Worm (Caenorhabditis elegans) whole organism, L4 larva: Measurements from ENCODE around the gene rfk-1.
A peak's percentile ranks its signal among the peaks of the same experiment; 100 is the strongest.

Source experiments
- F49E8.2 ChIP-seq: sonication (generic microtip); optimal IDR thresholded peaks from 2 replicates; lab custom pipeline; 2016; ENCODE audit warnings: missing compliant biosample characterization, mild to moderate bottlenecking, missing genetic modification characterization, borderline replicate concordance
- R02D3.7 ChIP-seq: fragments of 150-350 bp; sonication (generic microtip); optimal IDR thresholded peaks from 3 replicates; lab custom pipeline; 2014; ENCODE audit warnings: missing biosample characterization, missing genetic modification characterization
- T20F7.1 ChIP-seq: fragments of 200-800 bp; sonication (Bioruptor generic); optimal IDR thresholded peaks from 2 replicates; lab custom pipeline; 2018; ENCODE audit warnings: mild to moderate bottlenecking, missing genetic modification characterization, missing compliant biosample characterization
- T26A8.4 ChIP-seq: fragments of 200-800 bp; sonication (Bioruptor generic); IDR thresholded peaks from 2 replicates; pipeline ENCODE4 v1.3.6; 2022; ENCODE audit warnings: missing genetic modification characterization, missing compliant biosample characterization
- Y105C5A.15 ChIP-seq: fragments of 200-800 bp; sonication (Bioruptor generic); IDR thresholded peaks from 2 replicates; pipeline ENCODE4 v1.3.6; 2022; ENCODE audit warnings: missing genetic modification characterization, missing compliant biosample characterization
- Y48G9A.11 ChIP-seq: fragments of 200-800 bp; sonication (Bioruptor generic); IDR thresholded peaks from 2 replicates; pipeline ENCODE4 v1.3.6; 2022; ENCODE audit warnings: missing genetic modification reagents, missing genetic modification characterization, missing compliant biosample characterization
- ZK337.2 ChIP-seq: fragments of 200-800 bp; sonication (Bioruptor generic); IDR thresholded peaks from 2 replicates; pipeline ENCODE4 v1.3.6; 2022; ENCODE audit warnings: missing genetic modification reagents, missing genetic modification characterization, missing compliant biosample characterization
- aha-1 ChIP-seq: fragments of 150-350 bp; peaks from one replicate; lab custom pipeline; 2014; ENCODE audit warnings: missing biosample characterization, missing genetic modification characterization
- arid-1 ChIP-seq: fragments of 200-800 bp; sonication (Bioruptor generic); conservative IDR thresholded peaks from 2 replicates; pipeline ENCODE4 v1.3.6; 2022; ENCODE audit warnings: missing genetic modification reagents, missing genetic modification characterization, missing compliant biosample characterization
- ceh-20 ChIP-seq: fragments of 200-800 bp; sonication (Bioruptor generic); IDR thresholded peaks from 2 replicates; pipeline ENCODE4 v1.3.6; 2022; ENCODE audit warnings: missing genetic modification reagents, missing genetic modification characterization, missing compliant biosample characterization
- ces-1 ChIP-seq: fragments of 150-350 bp; sonication (generic microtip); optimal IDR thresholded peaks from 4 replicates; lab custom pipeline; 2014; ENCODE audit warnings: missing biosample characterization, missing genetic modification reagents, missing genetic modification characterization
- ctbp-1 ChIP-seq: fragments of 200-800 bp; sonication (Bioruptor generic); IDR thresholded peaks from 2 replicates; pipeline ENCODE4 v1.3.6; 2022; ENCODE audit warnings: missing genetic modification reagents, missing genetic modification characterization, missing compliant biosample characterization
- daf-16 ChIP-seq, 3 experiments: sonication (generic microtip); optimal IDR thresholded peaks; 2 replicates each; lab custom pipeline; 2016 to 2017; ENCODE audit warnings: missing genetic modification characterization in 3 of 3, missing genetic modification reagents in 3 of 3, mild to moderate bottlenecking in 2 of 3, missing compliant biosample characterization in 2 of 3, missing biosample characterization in 1 of 3, moderate library complexity in 1 of 3
- daf-8 ChIP-seq: fragments of 200-800 bp; sonication (Bioruptor generic); IDR thresholded peaks from 2 replicates; pipeline ENCODE4 v1.3.6; 2022; ENCODE audit warnings: missing genetic modification characterization, missing compliant biosample characterization
- egl-27 ChIP-seq: sonication (generic microtip); optimal IDR thresholded peaks from 3 replicates; lab custom pipeline; 2017; ENCODE audit warnings: missing biosample characterization, missing genetic modification reagents, missing genetic modification characterization
- hif-1 ChIP-seq, 2 experiments: sonication (generic microtip); optimal IDR thresholded peaks; 2 replicates each; lab custom pipeline; 2016 to 2017; ENCODE audit warnings: missing compliant biosample characterization in 2 of 2, missing genetic modification characterization in 2 of 2, missing genetic modification reagents in 2 of 2, missing genotype in 2 of 2, mild to moderate bottlenecking in 1 of 2
- hlh-30 ChIP-seq: sonication (generic microtip); optimal IDR thresholded peaks from 2 replicates; lab custom pipeline; 2017; ENCODE audit warnings: antibody characterized with exemption, mild to moderate bottlenecking, missing genetic modification characterization, missing compliant biosample characterization; ENCODE audit not compliant: insufficient read depth
- lim-7 ChIP-seq: fragments of 200-800 bp; sonication (Bioruptor generic); IDR thresholded peaks from 2 replicates; pipeline ENCODE4 v1.3.6; 2022; ENCODE audit warnings: missing genetic modification characterization, missing compliant biosample characterization
- lin-1 ChIP-seq: fragments of 200-800 bp; sonication (Bioruptor generic); IDR thresholded peaks from 2 replicates; pipeline ENCODE4 v1.3.6; 2022; ENCODE audit warnings: missing genetic modification reagents, missing genetic modification characterization, missing compliant biosample characterization
- lin-13 ChIP-seq: fragments of 150-350 bp; optimal IDR thresholded peaks from 2 replicates; lab custom pipeline; 2014; ENCODE audit warnings: missing biosample characterization, missing genetic modification reagents, missing genetic modification characterization
- lir-3 ChIP-seq: sonication (generic microtip); optimal IDR thresholded peaks from 2 replicates; lab custom pipeline; 2016; ENCODE audit warnings: mild to moderate bottlenecking, missing genetic modification characterization, missing compliant biosample characterization
- madf-5 ChIP-seq, 2 experiments: fragments of 200-800 bp; sonication (Bioruptor generic); IDR thresholded peaks; 2 replicates each; pipeline ENCODE4 v1.3.6; 2022; ENCODE audit warnings: missing compliant biosample characterization in 2 of 2, missing genetic modification characterization in 2 of 2
- mdl-1 ChIP-seq, 2 experiments: fragments of 150-350 bp in 1 of 2; sonication (generic microtip) in 1 of 2; optimal IDR thresholded peaks; 2 replicates each; lab custom pipeline; 2014 to 2017; ENCODE audit warnings: missing biosample characterization in 2 of 2, missing genetic modification characterization in 2 of 2
- mep-1 ChIP-seq: fragments of 150-350 bp; sonication (generic microtip); optimal IDR thresholded peaks from 3 replicates; lab custom pipeline; 2014; ENCODE audit warnings: missing biosample characterization, missing genetic modification characterization
- mes-2 ChIP-seq: sonication (generic microtip); optimal IDR thresholded peaks from 2 replicates; lab custom pipeline; 2016; ENCODE audit warnings: missing genotype, mild to moderate bottlenecking, missing genetic modification characterization, missing compliant biosample characterization; ENCODE audit not compliant: poor library complexity, severe bottlenecking
- mxl-3 ChIP-seq: fragments of 200-800 bp; sonication (Bioruptor generic); optimal IDR thresholded peaks from 2 replicates; lab custom pipeline; 2018; ENCODE audit warnings: mild to moderate bottlenecking, missing genetic modification characterization, missing compliant biosample characterization
- nhr-11 ChIP-seq: fragments of 150-350 bp; optimal IDR thresholded peaks from 2 replicates; lab custom pipeline; 2014; ENCODE audit warnings: missing biosample characterization, missing genetic modification characterization
- nhr-237 ChIP-seq: sonication (generic microtip); optimal IDR thresholded peaks from 2 replicates; lab custom pipeline; 2017; ENCODE audit warnings: missing biosample characterization, missing genetic modification characterization
- nhr-28 ChIP-seq: fragments of 150-350 bp; optimal IDR thresholded peaks from 2 replicates; lab custom pipeline; 2014; ENCODE audit warnings: missing biosample characterization, missing genetic modification characterization
- nhr-41 ChIP-seq: fragments of 200-800 bp; sonication (Bioruptor generic); IDR thresholded peaks from 2 replicates; pipeline ENCODE4 v1.3.6; 2022; ENCODE audit warnings: missing genetic modification reagents, missing genetic modification characterization, missing compliant biosample characterization
- nhr-42 ChIP-seq: fragments of 200-800 bp; sonication (Bioruptor generic); IDR thresholded peaks from 2 replicates; pipeline ENCODE4 v1.3.6; 2022; ENCODE audit warnings: missing genetic modification characterization, missing compliant biosample characterization
- nhr-6 ChIP-seq: fragments of 150-350 bp; optimal IDR thresholded peaks from 2 replicates; lab custom pipeline; 2014; ENCODE audit warnings: missing biosample characterization, missing genetic modification characterization
- pha-4 ChIP-seq, 2 experiments: fragments of 150-350 bp in 1 of 2; fragments of 200-800 bp in 1 of 2; sonication (Bioruptor generic) in 1 of 2; IDR thresholded peaks in 1 of 2; optimal IDR thresholded peaks in 1 of 2; 2 replicates each; pipeline versions ENCODE4 v1.3.6 to Lab custom; 2014 to 2022; ENCODE audit warnings: missing genetic modification characterization in 2 of 2, missing genetic modification reagents in 2 of 2, missing biosample characterization in 1 of 2, missing compliant biosample characterization in 1 of 2
- php-3 ChIP-seq: fragments of 200-800 bp; sonication (Bioruptor generic); IDR thresholded peaks from 2 replicates; pipeline ENCODE4 v1.3.6; 2022; ENCODE audit warnings: missing genetic modification reagents, missing genetic modification characterization, missing compliant biosample characterization
- pqm-1 ChIP-seq: sonication (generic microtip); optimal IDR thresholded peaks from 2 replicates; lab custom pipeline; 2017; ENCODE audit warnings: missing biosample characterization, missing genetic modification characterization
- rbr-2 ChIP-seq: sonication (generic microtip); optimal IDR thresholded peaks from 2 replicates; lab custom pipeline; 2016; ENCODE audit warnings: missing genotype, missing genetic modification characterization, missing compliant biosample characterization
- set-16 ChIP-seq: fragments of 200-800 bp; sonication (Bioruptor generic); IDR thresholded peaks from 2 replicates; pipeline ENCODE4 v1.3.6; 2022; ENCODE audit warnings: missing genetic modification reagents, missing genetic modification characterization, missing compliant biosample characterization
- skn-1 ChIP-seq: fragments of 150-350 bp; optimal IDR thresholded peaks from 2 replicates; lab custom pipeline; 2014; ENCODE audit warnings: missing biosample characterization, missing genetic modification characterization
- tag-97 ChIP-seq: fragments of 200-800 bp; sonication (Bioruptor generic); IDR thresholded peaks from 2 replicates; pipeline ENCODE4 v1.3.6; 2022; ENCODE audit warnings: missing genetic modification characterization, missing compliant biosample characterization
- tra-1 ChIP-seq: fragments of 200-800 bp; sonication (Bioruptor generic); IDR thresholded peaks from 2 replicates; pipeline ENCODE4 v1.3.6; 2022; ENCODE audit warnings: missing genetic modification reagents, missing genetic modification characterization, missing compliant biosample characterization
- unc-130 ChIP-seq: sonication (generic microtip); optimal IDR thresholded peaks from 2 replicates; lab custom pipeline; 2016; ENCODE audit warnings: missing genetic modification reagents, missing genetic modification characterization, missing compliant biosample characterization
- zag-1 ChIP-seq: fragments of 150-350 bp; optimal IDR thresholded peaks from 2 replicates; lab custom pipeline; 2014; ENCODE audit warnings: missing biosample characterization, missing genetic modification characterization
- zfp-3 ChIP-seq: fragments of 200-800 bp; sonication (Bioruptor generic); conservative IDR thresholded peaks from 2 replicates; pipeline ENCODE4 v1.3.6; 2022; ENCODE audit warnings: missing genetic modification reagents, missing genetic modification characterization, missing compliant biosample characterization
- ztf-11 ChIP-seq: fragments of 150-350 bp; optimal IDR thresholded peaks from 2 replicates; lab custom pipeline; 2014; ENCODE audit warnings: missing biosample characterization, missing genetic modification characterization
- ztf-7 ChIP-seq: fragments of 150-350 bp; optimal IDR thresholded peaks from 2 replicates; lab custom pipeline; 2014; ENCODE audit warnings: missing biosample characterization, missing genetic modification characterization

rfk-1 gene

ce11 chrIV:10436401-10436800, 27.1 kb upstream of the rfk-1 start, which contains the start of gene ins-1:
ins-1 (plus strand) TSS chrIV:10436701.
- no peak for TF ChIP-seq daf-8 (GFP tag; lab: Robert Waterston, UW)
- no peak for TF ChIP-seq hif-1 (tag; optimal IDR thresholded peaks at IDR 0.05; lab: Kevin White, UChicago)
- no peak for TF ChIP-seq nhr-42 (GFP tag; lab: Robert Waterston, UW)
- TF ChIP-seq ztf-11 = no peak
- no peak for TF ChIP-seq daf-16 (GFP tag; optimal IDR thresholded peaks at IDR 0.05; lab: Kevin White, UChicago)
- no peak for TF ChIP-seq daf-16 (tag; optimal IDR thresholded peaks at IDR 0.05; lab: Kevin White, UChicago)
- no peak for TF ChIP-seq mes-2 (tag; lab: Kevin White, UChicago)
- TF ChIP-seq nhr-237 (tag; lab: Kevin White, UChicago) = no peak
- TF ChIP-seq R02D3.7 (tag; lab: Kevin White, UChicago) = no peak
- no peak for TF ChIP-seq T20F7.1 (GFP tag; lab: Kevin White, UChicago)
- TF ChIP-seq unc-130 (GFP tag; lab: Kevin White, UChicago) = no peak
- no peak for TF ChIP-seq tra-1 (GFP tag; lab: Robert Waterston, UW)
- no peak for TF ChIP-seq madf-5 (GFP tag; IDR thresholded peaks at IDR 0.05; lab: Robert Waterston, UW)
- TF ChIP-seq egl-27 (tag; lab: Kevin White, UChicago) = no peak
- TF ChIP-seq tag-97 (GFP tag; lab: Robert Waterston, UW) = no peak

ce11 chrIV:10430507-10430906, 21.2 kb upstream of the rfk-1 start:
- no peak for TF ChIP-seq pqm-1 (tag; lab: Kevin White, UChicago)
- peak; percentile 56 for TF ChIP-seq aha-1 (tag; lab: Kevin White, UChicago)

ce11 chrIV:10429129-10429528, 19.9 kb upstream of the rfk-1 start, which contains the start of gene F13B12.2:
F13B12.2 (minus strand) TSS chrIV:10429130.
- no peak for TF ChIP-seq daf-16 (GFP tag; optimal IDR thresholded peaks at IDR 0.05; lab: Kevin White, UChicago)
- peak; percentile 50 for TF ChIP-seq daf-16 (tag; optimal IDR thresholded peaks at IDR 0.05; lab: Kevin White, UChicago)
- no peak for TF ChIP-seq lir-3 (tag; lab: Kevin White, UChicago)
- TF ChIP-seq pqm-1 (tag; lab: Kevin White, UChicago) = peak; percentile 15
- TF ChIP-seq T26A8.4 = no peak
- peak; percentile 29 for TF ChIP-seq nhr-28 (tag; lab: Kevin White, UChicago)
- no peak for TF ChIP-seq nhr-11 (tag; lab: Kevin White, UChicago)
- TF ChIP-seq ztf-7 (tag; lab: Kevin White, UChicago) = no peak
- TF ChIP-seq php-3 (GFP tag; lab: Robert Waterston, UW) = no peak
- no peak for TF ChIP-seq lim-7 (GFP tag; lab: Robert Waterston, UW)
- TF ChIP-seq nhr-41 (GFP tag; lab: Robert Waterston, UW) = no peak
- TF ChIP-seq arid-1 (GFP tag; lab: Robert Waterston, UW) = no peak
- no peak for TF ChIP-seq mxl-3 (GFP tag; lab: Kevin White, UChicago)
- no peak for TF ChIP-seq mdl-1 (tag; optimal IDR thresholded peaks at IDR 0.05; lab: Kevin White, UChicago)
- TF ChIP-seq Y105C5A.15 = no peak
- TF ChIP-seq hlh-30 (tag; lab: Kevin White, UChicago) = peak; percentile 24
- TF ChIP-seq lin-13 (GFP tag; lab: Kevin White, UChicago) = no peak

- no peak for TF ChIP-seq egl-27 (tag; lab: Kevin White, UChicago)
- TF ChIP-seq daf-16 (GFP tag; optimal IDR thresholded peaks at IDR 0.05; lab: Kevin White, UChicago) = no peak
- TF ChIP-seq daf-16 (tag; optimal IDR thresholded peaks at IDR 0.05; lab: Kevin White, UChicago) = peak; percentile 45
- no peak for TF ChIP-seq F49E8.2
- TF ChIP-seq tra-1 (GFP tag; lab: Robert Waterston, UW) = no peak
- no peak for TF ChIP-seq set-16 (GFP tag; lab: Robert Waterston, UW)
- no peak for TF ChIP-seq lin-1
- peak; percentile 100 for TF ChIP-seq Y48G9A.11 (GFP tag; lab: Robert Waterston, UW)
- no peak for TF ChIP-seq ZK337.2
- peak; percentile 29 for TF ChIP-seq mep-1 (tag; lab: Kevin White, UChicago)
- TF ChIP-seq ceh-20 (GFP tag; lab: Robert Waterston, UW) = no peak
- no peak for TF ChIP-seq pha-4 (GFP tag; IDR thresholded peaks at IDR 0.05; lab: Robert Waterston, UW)
- TF ChIP-seq pha-4 (tag; optimal IDR thresholded peaks at IDR 0.05; lab: Kevin White, UChicago) = no peak
- TF ChIP-seq mdl-1 (tag; optimal IDR thresholded peaks at IDR 0.05; lab: Kevin White, UChicago) = peak in 1 of 2 experiments; percentile 1
- no peak for TF ChIP-seq zag-1 (tag; lab: Kevin White, UChicago)
- TF ChIP-seq nhr-6 (tag; lab: Kevin White, UChicago) = peak; percentile 42
- TF ChIP-seq ctbp-1 (GFP tag; lab: Robert Waterston, UW) = no peak
- TF ChIP-seq skn-1 (tag; lab: Kevin White, UChicago) = no peak
- no peak for TF ChIP-seq ces-1 (GFP tag; lab: Kevin White, UChicago)
- no peak for TF ChIP-seq rbr-2 (tag; lab: Kevin White, UChicago)
- TF ChIP-seq zfp-3 (GFP tag; lab: Robert Waterston, UW) = no peak
Observed at ce11 chrIV:10425129-10425528, 15.9 kb upstream of the rfk-1 start.
